Fruit fly (Drosophila melanogaster): Measurements from ENCODE around the gene Top1.

Gene Top1

dm6 chrX:15312074-15312881, 7.0 kb upstream of the Top1 start (continued):
- no peak for TF ChIP-seq CG4360 (GFP tag; IDR thresholded peaks at IDR 0.05)
- TF ChIP-seq CG17359 (tag; optimal IDR thresholded peaks at IDR 0.05) = peak; percentile 30
- peak; percentile 24 for TF ChIP-seq ewg (GFP tag; optimal IDR thresholded peaks at IDR 0.05)
- no peak for TF ChIP-seq C15 (GFP tag; IDR thresholded peaks at IDR 0.05)
- TF ChIP-seq pb (GFP tag; optimal IDR thresholded peaks at IDR 0.05) = no peak
- peak; percentile 43; the same call in 1 of the 2 replicates for TF ChIP-seq CG32772 (GFP tag; IDR thresholded peaks at IDR 0.05)
- TF ChIP-seq disco-r (GFP tag; optimal IDR thresholded peaks at IDR 0.05) = no peak
- TF ChIP-seq Lhr (GFP tag; optimal IDR thresholded peaks at IDR 0.05) = no peak
- no peak for TF ChIP-seq zfh2 (GFP tag; optimal IDR thresholded peaks at IDR 0.05)
- no peak for TF ChIP-seq CG3847 (GFP tag; IDR thresholded peaks at IDR 0.05)
- no peak for TF ChIP-seq CG11093 (GFP tag; IDR thresholded peaks at IDR 0.05)
- no peak for TF ChIP-seq E2f1 (GFP tag; IDR thresholded peaks at IDR 0.05)
- TF ChIP-seq CG12942 (GFP tag; optimal IDR thresholded peaks at IDR 0.05) = no peak
- TF ChIP-seq pzg (GFP tag; optimal IDR thresholded peaks at IDR 0.05) = no peak
- no peak for TF ChIP-seq CG15479 (GFP tag; optimal IDR thresholded peaks at IDR 0.05)
- TF ChIP-seq Nf-YA (GFP tag; IDR thresholded peaks at IDR 0.05) = no peak
- TF ChIP-seq CG6272 (GFP tag; IDR thresholded peaks at IDR 0.05) = no peak
- TF ChIP-seq CG10979 (tag; optimal IDR thresholded peaks at IDR 0.05) = peak; percentile 18
- peak; percentile 4 for TF ChIP-seq CG4424 (GFP tag; optimal IDR thresholded peaks at IDR 0.05)
- no peak for TF ChIP-seq dmrt11E (tag; optimal IDR thresholded peaks at IDR 0.05)
- TF ChIP-seq CG6813 (GFP tag; optimal IDR thresholded peaks at IDR 0.05) = no peak
- TF ChIP-seq CG9817 (tag; optimal IDR thresholded peaks at IDR 0.05) = peak; percentile 12
- TF ChIP-seq CG2889 (GFP tag; IDR thresholded peaks at IDR 0.05) = no peak
- TF ChIP-seq Sry-β (GFP tag; optimal IDR thresholded peaks at IDR 0.05) = no peak
- no peak for TF ChIP-seq salm (tag; optimal IDR thresholded peaks at IDR 0.05)
- TF ChIP-seq CG18764 (GFP tag; optimal IDR thresholded peaks at IDR 0.05) = no peak
- TF ChIP-seq pita (GFP tag; optimal IDR thresholded peaks at IDR 0.05) = no peak
- TF ChIP-seq z (GFP tag; IDR thresholded peaks at IDR 0.05) = no peak
- TF ChIP-seq ems (GFP tag; optimal IDR thresholded peaks at IDR 0.05) = no peak
- no peak for TF ChIP-seq run (tag; optimal IDR thresholded peaks at IDR 0.05)
- TF ChIP-seq Stat92E (GFP tag; optimal IDR thresholded peaks at IDR 0.05) = peak in 1 of 3 experiments; percentile 42
- no peak for TF ChIP-seq CG17912 (GFP tag; optimal IDR thresholded peaks at IDR 0.05)
- peak; percentile 54 for TF ChIP-seq CoRest (tag; optimal IDR thresholded peaks at IDR 0.05)
- TF ChIP-seq CG1529 (GFP tag; optimal IDR thresholded peaks at IDR 0.05) = no peak
- TF ChIP-seq phol (tag; optimal IDR thresholded peaks at IDR 0.05) = peak; percentile 54
- peak; percentile 29; the same call in 1 of the 2 replicates for TF ChIP-seq CG6689 (GFP tag; IDR thresholded peaks at IDR 0.05)
- no peak for TF ChIP-seq Atf6 (GFP tag; IDR thresholded peaks at IDR 0.05)
- no peak for TF ChIP-seq CG3838 (GFP tag; optimal IDR thresholded peaks at IDR 0.05)
- peak; percentile 38 for TF ChIP-seq Ssrp (tag; optimal IDR thresholded peaks at IDR 0.05)
- TF ChIP-seq Ptx1 (GFP tag; IDR thresholded peaks at IDR 0.05) = 0 out of 2 replicates have a peak, but pooled peaks have one; percentile 19
- no peak for TF ChIP-seq CG2116 (GFP tag; optimal IDR thresholded peaks at IDR 0.05)
- no peak for TF ChIP-seq mld (GFP tag; IDR thresholded peaks at IDR 0.05; ENCODE audit: partially characterized antibody)
- no peak for TF ChIP-seq unc-4 (GFP tag; IDR thresholded peaks at IDR 0.05; ENCODE audit: partially characterized antibody)
- no peak for TF ChIP-seq trh (GFP tag; optimal IDR thresholded peaks at IDR 0.05)
- TF ChIP-seq CG17802 (tag; optimal IDR thresholded peaks at IDR 0.05) = no peak
- TF ChIP-seq CG6683 (GFP tag; optimal IDR thresholded peaks at IDR 0.05) = no peak
- peak in 1 of 2 experiments; percentile 95 for TF ChIP-seq Eip74EF (GFP tag; optimal IDR thresholded peaks at IDR 0.05)
- no peak for TF ChIP-seq btn (GFP tag; optimal IDR thresholded peaks at IDR 0.05)
- 0 out of 2 replicates have a peak, but pooled peaks have one; percentile 9 for TF ChIP-seq CG4730 (GFP tag; IDR thresholded peaks at IDR 0.05)
